Worm (Caenorhabditis elegans) whole organism, L1 larva: ENCODE measurements around the gene math-4.
"Not testable (repeated sequence)": the region's sequence is repeated elsewhere in the genome, so short reads cannot be mapped to it uniquely, and the experiment has no call there.

Experiments
- C34B4.2 ChIP-seq: sonication (generic microtip); optimal IDR thresholded peaks from 2 replicates; lab custom pipeline; 2017; ENCODE audit warnings: mild to moderate bottlenecking, missing genetic modification characterization, missing compliant biosample characterization
- Y116A8C.19 ChIP-seq: sonication (generic microtip); optimal IDR thresholded peaks from 2 replicates; lab custom pipeline; 2016; ENCODE audit warnings: missing compliant biosample characterization, missing genetic modification characterization, borderline replicate concordance
- alr-1 ChIP-seq: fragments of 200-800 bp; sonication (Bioruptor generic); optimal IDR thresholded peaks from 2 replicates; lab custom pipeline; 2018; ENCODE audit warnings: borderline replicate concordance, mild to moderate bottlenecking, missing genetic modification characterization, missing compliant biosample characterization
- aly-2 ChIP-seq: fragments of 150-350 bp; optimal IDR thresholded peaks from 2 replicates; lab custom pipeline; 2014; ENCODE audit warnings: missing biosample characterization, missing genetic modification characterization
- ama-1 ChIP-seq: fragments of 150-350 bp; optimal IDR thresholded peaks from 2 replicates; lab custom pipeline; 2014
- blmp-1 ChIP-seq: fragments of 150-350 bp; optimal IDR thresholded peaks from 2 replicates; lab custom pipeline; 2014; ENCODE audit warnings: missing biosample characterization, missing genetic modification characterization
- ceh-88 ChIP-seq: fragments of 200-800 bp; sonication (Bioruptor generic); IDR thresholded peaks from 2 replicates; pipeline ENCODE4 v1.3.6; 2022; ENCODE audit warnings: missing genetic modification characterization, missing compliant biosample characterization
- dpl-1 ChIP-seq, 3 experiments: fragments of 150-350 bp in 2 of 3; sonication (generic microtip) in 1 of 3; optimal IDR thresholded peaks; 2 replicates each; lab custom pipeline; 2014 to 2017; ENCODE audit warnings: missing biosample characterization in 3 of 3, missing genetic modification characterization in 3 of 3, missing genetic modification reagents in 3 of 3
- efl-1 ChIP-seq, 4 experiments: fragments of 150-350 bp; optimal IDR thresholded peaks in 3 of 4; peaks in 1 of 4; 1 replicate in 1 of 4; 2 replicates in 3 of 4; lab custom pipeline; 2014; ENCODE audit warnings: missing biosample characterization in 2 of 4, missing genetic modification characterization in 2 of 4, missing genetic modification reagents in 2 of 4
- egl-13 ChIP-seq: sonication (generic microtip); optimal IDR thresholded peaks from 2 replicates; lab custom pipeline; 2016; ENCODE audit warnings: missing genotype, missing genetic modification reagents, missing genetic modification characterization, missing compliant biosample characterization
- elt-2 ChIP-seq: sonication (generic microtip); optimal IDR thresholded peaks from 2 replicates; lab custom pipeline; 2016; ENCODE audit warnings: missing genetic modification characterization, mild to moderate bottlenecking, inconsistent platforms, missing compliant biosample characterization, missing genetic modification reagents
- ets-5 ChIP-seq: fragments of 200-800 bp; sonication (Bioruptor generic); IDR thresholded peaks from 2 replicates; pipeline ENCODE4 v1.3.6; 2022; ENCODE audit warnings: missing genetic modification characterization, missing compliant biosample characterization
- fkh-10 ChIP-seq: sonication (generic microtip); optimal IDR thresholded peaks from 2 replicates; lab custom pipeline; 2017; ENCODE audit warnings: missing biosample characterization, missing genetic modification reagents, missing genetic modification characterization
- fkh-8 ChIP-seq: sonication (generic microtip); optimal IDR thresholded peaks from 2 replicates; lab custom pipeline; 2016; ENCODE audit warnings: mild to moderate bottlenecking, missing genetic modification characterization, missing compliant biosample characterization
- grh-1 ChIP-seq: fragments of 200-800 bp; sonication (Bioruptor generic); IDR thresholded peaks from 2 replicates; pipeline ENCODE4 v1.3.6; 2022; ENCODE audit warnings: missing genetic modification reagents, missing genetic modification characterization, missing compliant biosample characterization
- hlh-17 ChIP-seq: fragments of 200-800 bp; sonication (Bioruptor generic); optimal IDR thresholded peaks from 2 replicates; lab custom pipeline; 2018; ENCODE audit warnings: missing genetic modification characterization, mild to moderate bottlenecking, missing compliant biosample characterization, moderate library complexity, borderline replicate concordance
- hlh-4 ChIP-seq: sonication (generic microtip); optimal IDR thresholded peaks from 2 replicates; lab custom pipeline; 2016; ENCODE audit warnings: mild to moderate bottlenecking, missing genetic modification characterization, missing compliant biosample characterization
- irx-1 ChIP-seq: sonication (generic microtip); optimal IDR thresholded peaks from 2 replicates; lab custom pipeline; 2016; ENCODE audit warnings: missing genetic modification characterization, missing compliant biosample characterization
- jun-1 ChIP-seq: fragments of 150-350 bp; optimal IDR thresholded peaks from 2 replicates; lab custom pipeline; 2014; ENCODE audit warnings: missing biosample characterization, missing genetic modification reagents, missing genetic modification characterization
- lin-13 ChIP-seq: fragments of 150-350 bp; optimal IDR thresholded peaks from 2 replicates; lab custom pipeline; 2014; ENCODE audit warnings: missing biosample characterization, missing genetic modification reagents, missing genetic modification characterization
- lin-15B ChIP-seq: fragments of 150-350 bp; sonication (generic microtip); optimal IDR thresholded peaks from 3 replicates; lab custom pipeline; 2014; ENCODE audit warnings: missing biosample characterization, missing genetic modification characterization
- lin-35 ChIP-seq, 2 experiments: fragments of 150-350 bp; optimal IDR thresholded peaks; 2 replicates each; lab custom pipeline; 2014; ENCODE audit warnings: missing biosample characterization in 2 of 2, missing genetic modification characterization in 2 of 2, missing genetic modification reagents in 2 of 2
- lsy-2 ChIP-seq, 2 experiments: fragments of 150-350 bp; optimal IDR thresholded peaks; 2 replicates each; lab custom pipeline; 2014; ENCODE audit warnings: missing biosample characterization in 2 of 2, missing genetic modification characterization in 2 of 2
- mep-1 ChIP-seq: fragments of 150-350 bp; optimal IDR thresholded peaks from 2 replicates; lab custom pipeline; 2014; ENCODE audit warnings: missing biosample characterization, missing genetic modification characterization
- nhr-11 ChIP-seq: fragments of 150-350 bp; optimal IDR thresholded peaks from 2 replicates; lab custom pipeline; 2014; ENCODE audit warnings: missing biosample characterization, missing genetic modification characterization
- nhr-19 ChIP-seq: fragments of 200-800 bp; sonication (Bioruptor generic); conservative IDR thresholded peaks from 2 replicates; pipeline ENCODE4 v1.3.6; 2022; ENCODE audit warnings: missing genetic modification characterization, missing compliant biosample characterization
- nhr-20 ChIP-seq: sonication (generic microtip); optimal IDR thresholded peaks from 2 replicates; lab custom pipeline; 2016; ENCODE audit warnings: mild to moderate bottlenecking, missing genetic modification characterization, missing compliant biosample characterization
- nhr-28 ChIP-seq: fragments of 150-350 bp; optimal IDR thresholded peaks from 2 replicates; lab custom pipeline; 2014; ENCODE audit warnings: missing biosample characterization, missing genetic modification characterization
- nhr-47 ChIP-seq: sonication (generic microtip); optimal IDR thresholded peaks from 2 replicates; lab custom pipeline; 2016; ENCODE audit warnings: mild to moderate bottlenecking, missing genetic modification characterization, moderate library complexity, missing compliant biosample characterization
- nhr-76 ChIP-seq: sonication (generic microtip); optimal IDR thresholded peaks from 2 replicates; lab custom pipeline; 2017; ENCODE audit warnings: missing biosample characterization, missing genetic modification characterization
- pax-3 ChIP-seq: fragments of 200-800 bp; sonication (Bioruptor generic); optimal IDR thresholded peaks from 2 replicates; lab custom pipeline; 2018; ENCODE audit warnings: mild to moderate bottlenecking, missing genetic modification characterization, moderate library complexity, missing compliant biosample characterization
- sup-37 ChIP-seq: fragments of 200-800 bp; sonication (Bioruptor generic); optimal IDR thresholded peaks from 2 replicates; lab custom pipeline; 2018; ENCODE audit warnings: mild to moderate bottlenecking, missing genetic modification characterization, missing compliant biosample characterization
- unc-62 ChIP-seq: fragments of 150-350 bp; optimal IDR thresholded peaks from 2 replicates; lab custom pipeline; 2014; ENCODE audit warnings: missing biosample characterization, missing genetic modification reagents, missing genetic modification characterization
- unc-98 ChIP-seq: fragments of 200-800 bp; sonication (Bioruptor generic); IDR thresholded peaks from 2 replicates; pipeline ENCODE4 v1.3.6; 2022; ENCODE audit warnings: missing genetic modification characterization, missing compliant biosample characterization
- ztf-11 ChIP-seq, 2 experiments: sonication (generic microtip); optimal IDR thresholded peaks; 2 replicates each; lab custom pipeline; 2016 to 2017; ENCODE audit warnings: missing genetic modification characterization in 2 of 2, missing biosample characterization in 1 of 2, missing compliant biosample characterization in 1 of 2
- ztf-4 ChIP-seq: fragments of 150-350 bp; optimal IDR thresholded peaks from 2 replicates; lab custom pipeline; 2014; ENCODE audit warnings: missing biosample characterization, missing genetic modification characterization

math-4 gene

DNA sequence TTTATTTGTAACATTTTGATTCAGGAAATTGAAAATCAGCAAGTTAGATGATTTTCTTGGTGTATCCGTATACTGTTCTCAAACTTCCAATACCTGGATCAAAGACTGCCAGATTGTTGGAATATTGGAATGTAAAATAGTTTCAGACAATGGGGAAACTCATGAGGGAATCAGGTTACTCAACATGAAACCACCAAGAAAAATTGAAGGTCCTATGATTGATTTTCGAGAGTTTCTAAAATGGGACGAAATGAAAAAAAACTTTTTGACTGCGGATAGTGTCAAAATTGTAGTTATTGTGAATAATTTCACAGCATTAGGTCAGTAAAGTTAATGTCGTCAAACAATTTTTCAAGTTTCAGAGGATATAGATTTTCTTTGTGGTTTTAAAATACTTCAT, 10.6 kb downstream of the math-4 start, which contains the start of gene math-3:
Gene math-3 (plus strand): TSS at position 301 of the 400 bp plus-strand sequence.
- TF ChIP-seq egl-13 (tag; lab: Kevin White, UChicago): no peak
- TF ChIP-seq fkh-8 (tag; lab: Kevin White, UChicago): no peak
- no peak for TF ChIP-seq lin-15B (tag; lab: Kevin White, UChicago)
- no peak for TF ChIP-seq ztf-4
- TF ChIP-seq lin-35 (GFP tag; optimal IDR thresholded peaks at IDR 0.05; lab: Kevin White, UChicago): no peak
- no peak for TF ChIP-seq alr-1 (tag; lab: Kevin White, UChicago)
- no peak for TF ChIP-seq ama-1 (lab: Kevin White, UChicago)
- no peak for TF ChIP-seq pax-3 (tag; lab: Kevin White, UChicago)
- no peak for TF ChIP-seq jun-1
- no peak for TF ChIP-seq unc-62 (GFP tag; lab: Kevin White, UChicago)
- no peak for TF ChIP-seq nhr-76 (tag; lab: Kevin White, UChicago)
- no peak for TF ChIP-seq ets-5 (GFP tag; lab: Robert Waterston, UW)
- no peak for TF ChIP-seq fkh-10 (GFP tag; lab: Kevin White, UChicago)
- TF ChIP-seq lin-13: no peak
- TF ChIP-seq ztf-11 (tag; optimal IDR thresholded peaks at IDR 0.05; lab: Kevin White, UChicago): no peak
- no peak for TF ChIP-seq irx-1 (tag; lab: Kevin White, UChicago)
- TF ChIP-seq dpl-1 (GFP tag; optimal IDR thresholded peaks at IDR 0.05; lab: Kevin White, UChicago): no peak

DNA sequence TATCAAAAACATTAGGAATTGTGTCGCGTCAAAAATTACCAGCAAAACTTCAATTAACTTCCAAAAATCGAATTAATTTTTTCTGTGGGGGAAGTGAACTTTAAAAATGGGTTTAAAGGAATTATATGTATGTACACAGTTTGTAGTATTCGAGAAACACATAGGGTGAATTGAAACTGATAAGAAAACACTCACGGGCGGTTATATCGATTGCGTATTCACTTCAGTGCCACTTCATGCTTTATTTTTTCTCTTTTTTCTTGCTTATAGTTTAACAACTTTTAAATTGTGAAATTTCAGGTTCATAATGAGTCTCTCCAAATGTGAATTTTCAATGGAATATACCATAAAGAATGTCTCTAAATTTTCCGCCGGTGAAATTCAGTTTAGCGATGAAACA, 11.0 kb downstream of the math-4 start, which contains the start of gene math-26:
Gene math-26 (plus strand): TSS at position 301 of the 400 bp plus-strand sequence.
- TF ChIP-seq mep-1 (tag; lab: Kevin White, UChicago); unc-98 (GFP tag; lab: Robert Waterston, UW); nhr-11: not testable (repeated sequence)

DNA sequence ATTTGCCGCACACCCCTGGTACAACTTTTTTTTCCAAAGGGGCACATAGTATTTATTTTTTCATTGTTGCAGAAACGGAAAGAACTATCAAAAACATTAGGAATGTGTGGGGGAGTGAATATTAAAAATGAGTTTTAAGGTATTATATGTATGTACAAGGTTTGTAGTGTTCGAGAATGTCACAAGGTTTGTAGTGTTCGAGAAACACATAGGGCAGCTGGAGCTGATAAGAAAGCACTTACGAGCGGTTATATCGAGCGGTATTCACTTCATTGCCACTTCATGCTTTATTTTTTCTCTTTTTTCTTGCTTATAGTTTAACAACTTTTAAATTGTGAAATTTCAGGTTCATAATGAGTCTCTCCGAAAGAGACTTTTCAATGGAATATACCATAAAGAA, 14.9 kb downstream of the math-4 start:
- TF ChIP-seq lin-35 (GFP tag; optimal IDR thresholded peaks at IDR 0.05; lab: Kevin White, UChicago) (peak in 1 of 2 experiments; percentile 10), elt-2 (tag; lab: Kevin White, UChicago) (peak; percentile 28), efl-1 (GFP tag; optimal IDR thresholded peaks at IDR 0.05 in 1 of 2; lab: Kevin White, UChicago) (peak in 1 of 2 experiments; percentile 43)
- not testable (repeated sequence) for TF ChIP-seq efl-1 (optimal IDR thresholded peaks at IDR 0.05; lab: Kevin White, UChicago)
- TF ChIP-seq, all 84 proteins: peak for 3; not testable (repeated sequence) for 81

DNA sequence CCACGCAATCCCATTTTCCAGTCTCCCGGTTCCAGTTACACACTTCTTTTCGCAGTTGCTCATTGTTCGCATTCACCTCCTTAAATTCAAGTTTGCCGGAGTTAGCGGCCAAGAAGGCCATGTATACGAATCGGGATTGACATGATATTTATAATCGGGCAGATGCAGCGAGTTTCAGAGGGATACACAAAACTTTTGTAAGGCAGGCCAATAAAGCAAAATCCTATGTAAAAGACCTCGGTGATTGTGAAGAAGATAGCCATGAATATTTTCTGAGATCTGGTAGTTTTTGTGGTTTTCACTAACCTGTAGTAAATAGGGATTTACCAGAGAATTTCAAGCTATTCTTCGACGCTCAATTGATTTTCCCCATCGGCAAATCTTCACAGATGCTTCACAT, 15.7 kb downstream of the math-4 start:
- TF ChIP-seq hlh-17 (GFP tag; lab: Kevin White, UChicago) (no peak), hlh-4 (tag; lab: Kevin White, UChicago) (no peak), lin-15B (tag; lab: Kevin White, UChicago) (no peak), ztf-11 (tag; optimal IDR thresholded peaks at IDR 0.05; lab: Kevin White, UChicago) (no peak), nhr-28 (tag; lab: Kevin White, UChicago) (no peak), aly-2 (tag; lab: Kevin White, UChicago) (no peak), C34B4.2 (tag; lab: Kevin White, UChicago) (no peak), nhr-47 (tag; lab: Kevin White, UChicago) (no peak), nhr-19 (GFP tag; lab: Robert Waterston, UW) (no peak), nhr-20 (no peak), Y116A8C.19 (tag; lab: Kevin White, UChicago) (no peak)

DNA sequence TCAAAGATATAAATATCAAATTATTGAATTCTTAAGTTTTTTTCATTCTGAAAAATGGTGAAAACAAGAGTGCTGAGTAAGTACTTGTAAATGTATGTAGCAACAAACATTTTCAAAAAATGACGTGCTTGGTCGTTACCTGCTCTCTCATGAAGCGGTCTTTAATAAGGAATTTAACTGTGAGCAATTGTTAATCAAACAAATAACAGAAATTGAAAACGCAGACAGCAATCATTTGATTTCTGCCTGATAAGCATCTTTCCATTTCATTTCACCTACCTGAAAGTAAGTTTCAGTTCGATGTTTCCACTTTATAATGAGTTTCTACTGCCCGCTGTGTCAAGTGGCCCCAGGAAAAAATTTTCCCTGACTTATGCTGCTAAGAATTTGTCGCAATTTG, 19.3 kb downstream of the math-4 start, which contains the start of gene math-28:
Gene math-28 (plus strand): TSS at position 301 of the 400 bp plus-strand sequence.
- TF ChIP-seq lsy-2 (tag; optimal IDR thresholded peaks at IDR 0.05; lab: Kevin White, UChicago) (no peak), hlh-4 (tag; lab: Kevin White, UChicago) (no peak), nhr-28 (tag; lab: Kevin White, UChicago) (no peak), sup-37 (GFP tag; lab: Kevin White, UChicago) (no peak), mep-1 (tag; lab: Kevin White, UChicago) (no peak), blmp-1 (tag; lab: Kevin White, UChicago) (no peak), nhr-47 (tag; lab: Kevin White, UChicago) (no peak), grh-1 (GFP tag; lab: Robert Waterston, UW) (no peak), aly-2 (tag; lab: Kevin White, UChicago) (no peak), ceh-88 (no peak)
